Worm (Caenorhabditis elegans) whole organism, L1 larva: ENCODE measurements around the gene cpg-19.

Experiments used
- ceh-82 ChIP-seq, 3 experiments: fragments of 150-350 bp in 1 of 3; sonication (generic microtip) in 2 of 3; optimal IDR thresholded peaks; 2 replicates each; lab custom pipeline; 2014 to 2017; ENCODE audit warnings: missing biosample characterization in 3 of 3, missing genetic modification characterization in 3 of 3
- ces-1 ChIP-seq: fragments of 150-350 bp; optimal IDR thresholded peaks from 2 replicates; lab custom pipeline; 2014; ENCODE audit warnings: missing biosample characterization, missing genetic modification reagents, missing genetic modification characterization
- lin-14 ChIP-seq: fragments of 200-800 bp; sonication (Bioruptor generic); optimal IDR thresholded peaks from 2 replicates; lab custom pipeline; 2018; ENCODE audit warnings: mild to moderate bottlenecking, missing genetic modification characterization, moderate library complexity, missing compliant biosample characterization
- mep-1 ChIP-seq: fragments of 150-350 bp; optimal IDR thresholded peaks from 2 replicates; lab custom pipeline; 2014; ENCODE audit warnings: missing biosample characterization, missing genetic modification characterization
- nhr-90 ChIP-seq: sonication (generic microtip); optimal IDR thresholded peaks from 2 replicates; lab custom pipeline; 2016; ENCODE audit warnings: mild to moderate bottlenecking, missing genetic modification characterization, missing compliant biosample characterization; ENCODE audit not compliant: poor library complexity
- pag-3 ChIP-seq: sonication (generic microtip); optimal IDR thresholded peaks from 2 replicates; lab custom pipeline; 2017; ENCODE audit warnings: missing genetic modification characterization, mild to moderate bottlenecking, missing compliant biosample characterization, antibody characterized with exemption, borderline replicate concordance; ENCODE audit not compliant: insufficient read depth
- sptf-1 ChIP-seq: fragments of 150-350 bp; optimal IDR thresholded peaks from 2 replicates; lab custom pipeline; 2014; ENCODE audit warnings: missing biosample characterization, missing genetic modification characterization
- unc-130 ChIP-seq: fragments of 150-350 bp; optimal IDR thresholded peaks from 2 replicates; lab custom pipeline; 2017; ENCODE audit warnings: missing biosample characterization, missing genetic modification characterization, inconsistent platforms

DNA sequence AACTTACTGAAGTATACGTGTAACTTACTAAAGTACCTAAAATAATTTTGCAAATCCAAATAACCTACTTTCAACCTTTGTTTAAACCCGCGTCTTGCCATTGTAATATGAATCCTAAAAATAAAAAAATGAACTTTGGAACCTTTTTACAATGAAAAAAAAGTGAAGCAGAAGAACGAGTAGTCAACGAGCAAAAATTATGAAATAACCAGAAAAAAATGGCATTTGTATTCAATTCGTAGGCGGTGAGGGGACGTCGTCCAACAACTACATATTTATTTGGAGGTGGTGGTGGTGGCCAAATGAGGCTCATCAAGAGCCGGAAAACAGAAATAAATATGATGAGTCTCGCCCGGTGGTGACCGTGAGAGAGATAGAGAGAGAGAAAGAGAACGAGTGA, 41.1 kb downstream of the cpg-19 start, which contains the start of gene F43B10.1:
- no peak for TF ChIP-seq ceh-82 (tag; optimal IDR thresholded peaks at IDR 0.05; lab: Kevin White, UChicago)
- TF ChIP-seq mep-1 (tag; lab: Kevin White, UChicago): no peak
- TF ChIP-seq pag-3 (tag; lab: Kevin White, UChicago): no peak
- no peak for TF ChIP-seq nhr-90
- no peak for TF ChIP-seq sptf-1
- TF ChIP-seq lin-14 (GFP tag; lab: Kevin White, UChicago): no peak
- no peak for TF ChIP-seq unc-130 (tag; lab: Kevin White, UChicago)
- TF ChIP-seq ces-1: no peak
